Worm (Caenorhabditis elegans) whole organism, L4/young adult: ENCODE results near the gene srh-138.

ENCODE experiments used
- W03F9.2 ChIP-seq: fragments of 150-350 bp; optimal IDR thresholded peaks from 2 replicates; lab custom pipeline; 2014; ENCODE audit warnings: missing biosample characterization, missing genetic modification characterization
- dao-5 ChIP-seq: sonication (generic microtip); optimal IDR thresholded peaks from 2 replicates; lab custom pipeline; 2016; ENCODE audit warnings: missing genotype, missing genetic modification characterization, moderate library complexity, missing compliant biosample characterization
- him-1 ChIP-seq: sonication (generic microtip); optimal IDR thresholded peaks from 2 replicates; lab custom pipeline; 2016; ENCODE audit warnings: missing genotype, missing genetic modification reagents, missing genetic modification characterization, missing compliant biosample characterization

DNA sequence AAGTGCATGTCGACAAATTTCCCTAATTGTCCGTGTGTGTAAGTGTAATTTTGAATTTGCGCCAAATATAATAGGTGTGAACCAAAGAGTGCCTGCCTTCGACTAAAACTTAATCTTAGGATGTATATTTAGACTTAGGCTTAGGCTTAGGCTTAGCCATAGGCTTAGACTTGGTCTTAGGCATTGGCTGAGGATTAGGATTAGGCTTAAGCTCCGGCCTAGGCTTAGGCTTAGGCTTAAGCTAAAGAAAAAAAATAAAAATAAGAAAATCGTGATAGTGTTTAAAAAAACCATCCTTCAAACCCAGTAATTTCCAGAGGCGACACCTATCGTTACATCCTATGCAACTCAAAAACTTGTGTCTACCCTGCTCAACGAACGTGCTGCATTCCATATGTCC, 24.6 kb downstream of the srh-138 start:
- no peak for TF ChIP-seq him-1
- no peak for TF ChIP-seq dao-5
- no peak for TF ChIP-seq W03F9.2 (tag; lab: Kevin White, UChicago)
